Worm (Caenorhabditis elegans): Measurements from ENCODE around the gene K03H9.3.

DNA sequence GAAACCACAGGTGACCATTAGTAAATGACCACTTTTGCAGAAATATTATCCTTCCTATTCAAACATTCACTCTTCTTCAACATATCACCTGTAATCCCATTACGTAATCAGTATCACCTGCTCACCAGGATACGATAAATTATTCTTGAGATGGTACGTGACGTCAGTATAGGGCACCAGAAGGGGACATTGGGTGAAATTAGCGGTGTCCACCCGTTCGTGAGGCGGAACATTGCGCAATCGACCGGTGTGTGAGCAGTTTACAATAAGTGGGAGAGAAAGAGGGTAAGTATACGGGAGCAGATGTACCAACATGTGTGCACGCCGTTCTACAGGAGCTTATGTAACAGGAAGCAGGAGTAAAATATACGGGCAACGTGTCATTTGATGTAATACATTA, 4.9 kb upstream of the K03H9.3 start:
- TF ChIP-seq nhr-11 (tag; optimal IDR thresholded peaks at IDR 0.05) (no peak), jun-1 (tag; optimal IDR thresholded peaks at IDR 0.05) (no peak), spr-1 (tag; optimal IDR thresholded peaks at IDR 0.05) (no peak), tra-1 (GFP tag; IDR thresholded peaks at IDR 0.05) (no peak), nhr-77 (tag; optimal IDR thresholded peaks at IDR 0.05) (no peak), daf-12 (tag; optimal IDR thresholded peaks at IDR 0.05) (no peak), Y105C5A.15 (GFP tag; IDR thresholded peaks at IDR 0.05) (no peak), Y48G9A.11 (GFP tag; IDR thresholded peaks at IDR 0.05) (no peak), arid-1 (GFP tag; conservative IDR thresholded peaks at IDR 0.05) (no peak)
